Fruit fly (Drosophila melanogaster) whole organism, embryonic: ENCODE results near the gene BtbVII.

Experiments
- Abd-B ChIP-seq: fragments of 200-800 bp; sonication (Bioruptor generic); optimal IDR thresholded peaks from 2 replicates; lab custom pipeline; 2018; ENCODE audit warnings: missing biosample characterization, mild to moderate bottlenecking, missing genetic modification characterization, moderate library complexity
- Aef1 ChIP-seq: fragments of 200-800 bp; sonication (Bioruptor generic); IDR thresholded peaks from 3 replicates; pipeline ENCODE4 v1.3.6; 2022; ENCODE audit warnings: missing biosample characterization, missing genetic modification characterization
- CG10959 ChIP-seq: fragments of 200-800 bp; sonication (Bioruptor generic); IDR thresholded peaks from 2 replicates; pipeline ENCODE4 v1.3.6; 2022; ENCODE audit warnings: missing biosample characterization, missing genetic modification characterization
- CG12071 ChIP-seq: fragments of 200-800 bp; sonication (Bioruptor generic); optimal IDR thresholded peaks from 3 replicates; lab custom pipeline; 2018; ENCODE audit warnings: missing biosample characterization, mild to moderate bottlenecking, missing genetic modification characterization
- CG1233 ChIP-seq: fragments of 200-800 bp; sonication (Bioruptor generic); optimal IDR thresholded peaks from 4 replicates; lab custom pipeline; 2018; ENCODE audit warnings: missing biosample characterization, mild to moderate bottlenecking, missing genetic modification characterization
- CG12744 ChIP-seq: fragments of 200-800 bp; sonication (Bioruptor generic); optimal IDR thresholded peaks from 2 replicates; lab custom pipeline; 2016; ENCODE audit warnings: missing biosample characterization, missing genetic modification characterization
- CG14441 ChIP-seq: fragments of 200-800 bp; sonication (Bioruptor generic); IDR thresholded peaks from 2 replicates; pipeline ENCODE4 v1.3.6; 2022; ENCODE audit warnings: missing biosample characterization, missing genetic modification characterization
- CG17568 ChIP-seq: fragments of 200-800 bp; sonication (Bioruptor generic); optimal IDR thresholded peaks from 2 replicates; lab custom pipeline; 2018; ENCODE audit warnings: missing biosample characterization, mild to moderate bottlenecking, missing genetic modification characterization, moderate library complexity
- CG18011 ChIP-seq: fragments of 200-800 bp; sonication (Bioruptor generic); optimal IDR thresholded peaks from 2 replicates; lab custom pipeline; 2017; ENCODE audit warnings: missing biosample characterization, missing genetic modification characterization, mild to moderate bottlenecking, moderate library complexity, missing genotype
- CG18476 ChIP-seq: fragments of 200-800 bp; sonication (Bioruptor generic); optimal IDR thresholded peaks from 2 replicates; lab custom pipeline; 2016; ENCODE audit warnings: missing biosample characterization, mild to moderate bottlenecking, missing genetic modification characterization
- CG3847 ChIP-seq: fragments of 200-800 bp; sonication (Bioruptor generic); IDR thresholded peaks from 2 replicates; pipeline ENCODE4 v1.3.6; 2022; ENCODE audit warnings: missing biosample characterization, missing genetic modification characterization
- CG4360 ChIP-seq: fragments of 200-800 bp; sonication (Bioruptor generic); IDR thresholded peaks from 2 replicates; pipeline ENCODE4 v1.3.6; 2022; ENCODE audit warnings: missing biosample characterization, missing genetic modification characterization
- CG4617 ChIP-seq: fragments of 200-800 bp; sonication (Bioruptor generic); optimal IDR thresholded peaks from 3 replicates; lab custom pipeline; 2016; ENCODE audit warnings: missing biosample characterization, missing genetic modification characterization, borderline replicate concordance
- CG5180 ChIP-seq: fragments of 200-800 bp; sonication (Bioruptor generic); optimal IDR thresholded peaks from 3 replicates; lab custom pipeline; 2017; ENCODE audit warnings: missing biosample characterization, missing genetic modification characterization, mild to moderate bottlenecking, moderate library complexity, missing genetic modification reagents
- CG6813 ChIP-seq: fragments of 200-800 bp; sonication (Bioruptor generic); optimal IDR thresholded peaks from 2 replicates; lab custom pipeline; 2017; ENCODE audit warnings: missing biosample characterization, missing genetic modification characterization, mild to moderate bottlenecking, moderate library complexity, missing genetic modification reagents
- CG7372 ChIP-seq: fragments of 200-800 bp; sonication (Bioruptor generic); IDR thresholded peaks from 2 replicates; pipeline ENCODE4 v1.3.6; 2022; ENCODE audit warnings: missing biosample characterization, missing genetic modification characterization
- CG7786 ChIP-seq: fragments of 200-800 bp; sonication (Bioruptor generic); optimal IDR thresholded peaks from 2 replicates; lab custom pipeline; 2016; ENCODE audit warnings: missing biosample characterization, missing genetic modification characterization
- CG7928 ChIP-seq: fragments of 200-800 bp; sonication (Bioruptor generic); optimal IDR thresholded peaks from 2 replicates; lab custom pipeline; 2017; ENCODE audit warnings: missing biosample characterization, mild to moderate bottlenecking, missing genetic modification characterization
- CoRest ChIP-seq: fragments of 200-800 bp; sonication (Bioruptor generic); optimal IDR thresholded peaks from 3 replicates; lab custom pipeline; 2018; ENCODE audit warnings: missing biosample characterization, mild to moderate bottlenecking, missing genetic modification characterization, moderate library complexity
- Deaf1 ChIP-seq: fragments of 200-800 bp; optimal IDR thresholded peaks from 3 replicates; lab custom pipeline; 2019; ENCODE audit warnings: missing biosample characterization, mild to moderate bottlenecking, missing genetic modification characterization, moderate library complexity
- Dek ChIP-seq: fragments of 200-800 bp; sonication (Bioruptor generic); optimal IDR thresholded peaks from 3 replicates; lab custom pipeline; 2019; ENCODE audit warnings: missing biosample characterization, mild to moderate bottlenecking, missing genetic modification characterization, moderate library complexity
- Fer2 ChIP-seq: fragments of 200-800 bp; sonication (Bioruptor generic); optimal IDR thresholded peaks from 2 replicates; lab custom pipeline; 2018; ENCODE audit warnings: missing biosample characterization, mild to moderate bottlenecking, missing genetic modification characterization, moderate library complexity
- Lim3 ChIP-seq: fragments of 200-800 bp; sonication (Bioruptor generic); IDR thresholded peaks from 2 replicates; pipeline ENCODE4 v1.3.6; 2022; ENCODE audit warnings: missing biosample characterization, missing genetic modification characterization
- Max ChIP-seq: fragments of 200-800 bp; sonication (Bioruptor generic); optimal IDR thresholded peaks from 2 replicates; lab custom pipeline; 2016; ENCODE audit warnings: missing biosample characterization, mild to moderate bottlenecking, missing genetic modification characterization
- Med ChIP-seq: fragments of 200-800 bp; sonication (Bioruptor generic); peaks from one replicate; lab custom pipeline; 2016; ENCODE audit warnings: missing biosample characterization, missing genetic modification characterization, mild to moderate bottlenecking, inconsistent platforms, moderate library complexity
- Ptx1 ChIP-seq: fragments of 200-800 bp; sonication (Bioruptor generic); IDR thresholded peaks from 2 replicates; pipeline ENCODE4 v1.3.6; 2022; ENCODE audit warnings: missing biosample characterization, missing genetic modification characterization
- Scr ChIP-seq: fragments of 200-800 bp; sonication (Bioruptor generic); IDR thresholded peaks from 2 replicates; pipeline ENCODE4 v1.3.6; 2022; ENCODE audit warnings: missing biosample characterization, missing genetic modification characterization; ENCODE audit not compliant: partially characterized antibody
- Sry-δ ChIP-seq: fragments of 200-800 bp; sonication (Bioruptor generic); optimal IDR thresholded peaks from 2 replicates; lab custom pipeline; 2016; ENCODE audit warnings: missing biosample characterization, missing genetic modification characterization
- TFAM ChIP-seq: fragments of 200-800 bp; sonication (Bioruptor generic); optimal IDR thresholded peaks from 2 replicates; lab custom pipeline; 2017; ENCODE audit warnings: missing biosample characterization, missing genetic modification characterization, inconsistent platforms
- aop ChIP-seq: fragments of 200-800 bp; sonication (Bioruptor generic); IDR thresholded peaks from 2 replicates; pipeline ENCODE4 v1.3.6; 2022; ENCODE audit warnings: missing biosample characterization, missing genetic modification characterization
- croc ChIP-seq: fragments of 200-800 bp; sonication (Bioruptor generic); conservative IDR thresholded peaks from 3 replicates; pipeline ENCODE4 v1.3.6; 2022; ENCODE audit warnings: missing biosample characterization, missing genetic modification characterization
- dan ChIP-seq: fragments of 200-800 bp; sonication (Bioruptor generic); IDR thresholded peaks from 2 replicates; pipeline ENCODE4 v1.3.6; 2022; ENCODE audit warnings: missing biosample characterization, missing genetic modification characterization
- dmrt99B ChIP-seq: fragments of 200-800 bp; sonication (Bioruptor generic); optimal IDR thresholded peaks from 2 replicates; lab custom pipeline; 2018; ENCODE audit warnings: missing biosample characterization, mild to moderate bottlenecking, missing genetic modification characterization, moderate library complexity
- eyg ChIP-seq: fragments of 200-800 bp; sonication (Bioruptor generic); optimal IDR thresholded peaks from 3 replicates; lab custom pipeline; 2016; ENCODE audit warnings: missing biosample characterization, missing genetic modification characterization
- fd64A ChIP-seq: fragments of 200-800 bp; sonication (Bioruptor generic); optimal IDR thresholded peaks from 3 replicates; lab custom pipeline; 2018; ENCODE audit warnings: missing biosample characterization, mild to moderate bottlenecking, missing genetic modification characterization
- gfzf ChIP-seq: fragments of 200-800 bp; sonication (Bioruptor generic); optimal IDR thresholded peaks from 2 replicates; lab custom pipeline; 2016; ENCODE audit warnings: missing biosample characterization, mild to moderate bottlenecking, missing genetic modification characterization, moderate library complexity
- gro ChIP-seq: fragments of 200-800 bp; sonication (Bioruptor generic); optimal IDR thresholded peaks from 2 replicates; lab custom pipeline; 2016; ENCODE audit warnings: missing biosample characterization, missing genetic modification characterization
- hth ChIP-seq: fragments of >200 bp; optimal IDR thresholded peaks from 2 replicates; lab custom pipeline; 2017; ENCODE audit warnings: inconsistent platforms
- jing ChIP-seq: fragments of 200-800 bp; sonication (Bioruptor generic); optimal IDR thresholded peaks from 2 replicates; lab custom pipeline; 2018; ENCODE audit warnings: missing biosample characterization, mild to moderate bottlenecking, missing genetic modification characterization
- lmd ChIP-seq: fragments of 200-800 bp; sonication (Bioruptor generic); IDR thresholded peaks from 2 replicates; pipeline ENCODE4 v1.3.6; 2022; ENCODE audit warnings: missing biosample characterization, missing genetic modification characterization
- pfk ChIP-seq: fragments of 200-800 bp; sonication (Bioruptor generic); optimal IDR thresholded peaks from 2 replicates; lab custom pipeline; 2018; ENCODE audit warnings: missing biosample characterization, mild to moderate bottlenecking, missing genetic modification characterization, moderate library complexity
- prd ChIP-seq, 3 experiments: fragments of >200 bp in 2 of 3; fragments of 200-800 bp in 1 of 3; sonication (Bioruptor generic) in 1 of 3; optimal IDR thresholded peaks in 2 of 3; IDR thresholded peaks in 1 of 3; 2 replicates in 2 of 3; 3 replicates in 1 of 3; pipeline versions ENCODE4 v1.3.6 to Lab custom; 2017 to 2022; ENCODE audit warnings: missing biosample characterization in 1 of 3, missing genetic modification characterization in 1 of 3
- salm ChIP-seq: fragments of 200-800 bp; sonication (Bioruptor generic); optimal IDR thresholded peaks from 2 replicates; lab custom pipeline; 2018; ENCODE audit warnings: missing biosample characterization, mild to moderate bottlenecking, missing genetic modification characterization
- sc ChIP-seq, 3 experiments: fragments of >200 bp in 2 of 3; fragments of 200-800 bp in 1 of 3; sonication (Bioruptor generic) in 1 of 3; optimal IDR thresholded peaks; 2 replicates in 2 of 3; 3 replicates in 1 of 3; lab custom pipeline; 2017; ENCODE audit warnings: mild to moderate bottlenecking in 1 of 3, missing biosample characterization in 1 of 3, missing genetic modification characterization in 1 of 3, missing genetic modification reagents in 1 of 3
- sens ChIP-seq: fragments of 200-800 bp; sonication (Bioruptor generic); peaks from one replicate; lab custom pipeline; 2016; ENCODE audit warnings: missing biosample characterization, missing genetic modification characterization
- usp ChIP-seq: fragments of >200 bp; optimal IDR thresholded peaks from 2 replicates; lab custom pipeline; 2017; ENCODE audit warnings: missing biosample characterization, missing genetic modification characterization
- vfl ChIP-seq: fragments of 200-800 bp; sonication (Bioruptor generic); optimal IDR thresholded peaks from 2 replicates; lab custom pipeline; 2016; ENCODE audit warnings: missing biosample characterization, missing genetic modification characterization
- vvl ChIP-seq: fragments of 200-800 bp; sonication (Bioruptor generic); IDR thresholded peaks from 2 replicates; pipeline ENCODE4 v1.3.6; 2022; ENCODE audit warnings: missing biosample characterization, missing genetic modification characterization
- zfh1 ChIP-seq: fragments of 200-800 bp; sonication (Bioruptor generic); IDR thresholded peaks from 3 replicates; pipeline ENCODE4 v1.3.6; 2022; ENCODE audit warnings: missing biosample characterization, missing genetic modification characterization
- zfh2 ChIP-seq: fragments of 200-800 bp; sonication (Bioruptor generic); optimal IDR thresholded peaks from 2 replicates; lab custom pipeline; 2016; ENCODE audit warnings: missing biosample characterization, missing genetic modification characterization

Gene BtbVII

DNA sequence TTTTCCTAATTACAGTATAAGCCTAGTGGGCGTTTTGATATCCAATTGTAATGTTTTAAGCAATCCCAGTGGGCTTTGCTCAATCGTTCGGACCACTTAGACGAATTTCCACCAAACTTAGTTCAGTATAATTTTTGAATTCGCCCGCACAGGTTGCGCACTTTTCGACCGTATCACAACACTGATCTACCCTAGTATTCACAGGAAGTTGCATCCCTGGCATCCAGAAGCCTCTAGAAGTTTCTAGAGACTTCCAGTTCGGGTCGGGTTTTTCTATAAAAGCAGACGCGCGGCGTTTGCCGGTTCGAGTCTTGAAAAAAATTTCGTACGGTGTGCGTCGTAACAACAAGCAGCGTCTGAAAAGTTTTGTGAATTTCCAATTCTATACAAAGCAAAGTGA lies 44.5 kb downstream of the BtbVII start, which contains the start of gene Hsp83 (continued):
- TF ChIP-seq Fer2 (tag; lab: Kevin White, UChicago) (peak; percentile 91), sc (optimal IDR thresholded peaks at IDR 0.05; lab: Kevin White, UChicago) (no peak), sc (GFP tag; optimal IDR thresholded peaks at IDR 0.05; lab: Kevin White, UChicago) (peak; percentile 88), CG5180 (GFP tag; lab: Kevin White, UChicago) (peak; percentile 92), CG10959 (peak; percentile 81), Lim3 (GFP tag; lab: Robert Waterston, UW) (0 out of 2 replicates have a peak, but pooled peaks have one; percentile 17), lmd (GFP tag; lab: Robert Waterston, UW) (peak; percentile 80), CG12744 (peak; percentile 94), CG17568 (GFP tag; lab: Kevin White, UChicago) (peak; percentile 99), pfk (peak; percentile 92), Aef1 (peak; percentile 65), Sry-δ (GFP tag; lab: Kevin White, UChicago) (no peak), vfl (GFP tag; lab: Kevin White, UChicago) (peak; percentile 90), vvl (peak; percentile 97), fd64A (GFP tag; lab: Kevin White, UChicago) (peak; percentile 99), zfh1 (GFP tag; lab: Robert Waterston, UW) (peak; percentile 97), gro (GFP tag; lab: Kevin White, UChicago) (peak; percentile 97), CG7372 (GFP tag; lab: Robert Waterston, UW) (peak; percentile 85), Max (peak; percentile 87), salm (tag; lab: Kevin White, UChicago) (peak; percentile 89), CG18011 (GFP tag; lab: Kevin White, UChicago) (peak; percentile 90), CG7786 (peak; percentile 89), sens (peak; percentile 97), CG4360 (GFP tag; lab: Robert Waterston, UW) (peak; percentile 74), Dek (tag; lab: Kevin White, UChicago) (peak; percentile 86), dan (GFP tag; lab: Robert Waterston, UW) (no peak), CG3847 (peak; percentile 88), hth (lab: Kevin White, UChicago) (no peak), usp (GFP tag; lab: Kevin White, UChicago) (no peak), Scr (no peak), prd (optimal IDR thresholded peaks at IDR 0.05; lab: Kevin White, UChicago) (no peak), prd (GFP tag; IDR thresholded peaks at IDR 0.05; lab: Robert Waterston, UW) (peak; percentile 71), CG12071 (peak; percentile 99), aop (GFP tag; lab: Robert Waterston, UW) (0 out of 2 replicates have a peak, but pooled peaks have one; percentile 41), Med (GFP tag; lab: Kevin White, UChicago) (peak; percentile 100), CG6813 (GFP tag; lab: Kevin White, UChicago) (peak; percentile 100), CG4617 (GFP tag; lab: Kevin White, UChicago) (peak; percentile 58), CG14441 (peak; percentile 83), jing (GFP tag; lab: Kevin White, UChicago) (peak; percentile 79), dmrt99B (tag; lab: Kevin White, UChicago) (peak; percentile 88), zfh2 (GFP tag; lab: Kevin White, UChicago) (peak; percentile 81), CG18476 (peak; percentile 83), CoRest (tag; lab: Kevin White, UChicago) (peak; percentile 61), TFAM (GFP tag; lab: Kevin White, UChicago) (peak; percentile 89), eyg (GFP tag; lab: Kevin White, UChicago) (peak; percentile 97), croc (GFP tag; lab: Robert Waterston, UW) (peak; percentile 46), CG7928 (GFP tag; lab: Kevin White, UChicago) (peak; percentile 99), CG1233 (GFP tag; lab: Kevin White, UChicago) (peak; percentile 98), gfzf (peak; percentile 23), Abd-B (no peak), Ptx1 (GFP tag; lab: Robert Waterston, UW) (peak; percentile 73), Deaf1 (tag; lab: Kevin White, UChicago) (peak; percentile 80)
